Worm (Caenorhabditis elegans) whole organism, early embryonic: ENCODE measurements around the gene F56D6.22.

Experiments used
- aly-1 ChIP-seq: sonication (generic microtip); optimal IDR thresholded peaks from 2 replicates; lab custom pipeline; 2016; ENCODE audit warnings: missing genetic modification characterization, missing compliant biosample characterization
- ama-1 ChIP-seq: fragments of 150-350 bp; optimal IDR thresholded peaks from 2 replicates; lab custom pipeline; 2014
- ceh-13 ChIP-seq: fragments of 200-800 bp; sonication (Bioruptor generic); optimal IDR thresholded peaks from 2 replicates; lab custom pipeline; 2018; ENCODE audit warnings: mild to moderate bottlenecking, missing genetic modification characterization, missing compliant biosample characterization
- ceh-36 ChIP-seq: sonication (generic microtip); optimal IDR thresholded peaks from 2 replicates; lab custom pipeline; 2016; ENCODE audit warnings: missing genetic modification characterization, inconsistent platforms, missing compliant biosample characterization
- flt-1 ChIP-seq: fragments of 200-800 bp; sonication (Bioruptor generic); IDR thresholded peaks from 2 replicates; pipeline ENCODE4 v1.3.6; 2022; ENCODE audit warnings: missing genetic modification characterization, missing compliant biosample characterization
- hmg-4 ChIP-seq: fragments of 200-800 bp; sonication (Bioruptor generic); optimal IDR thresholded peaks from 2 replicates; lab custom pipeline; 2018; ENCODE audit warnings: mild to moderate bottlenecking, missing genetic modification characterization, missing compliant biosample characterization
- hnd-1 ChIP-seq: sonication (generic microtip); optimal IDR thresholded peaks from 2 replicates; lab custom pipeline; 2016; ENCODE audit warnings: missing genetic modification characterization, missing compliant biosample characterization
- pes-1 ChIP-seq: fragments of 200-800 bp; sonication (Bioruptor generic); IDR thresholded peaks from 2 replicates; pipeline ENCODE4 v1.3.6; 2022; ENCODE audit warnings: missing genetic modification reagents, missing genetic modification characterization, missing compliant biosample characterization
- sea-1 ChIP-seq: fragments of 200-800 bp; sonication (Bioruptor generic); conservative IDR thresholded peaks from 2 replicates; pipeline ENCODE4 v1.3.6; 2022; ENCODE audit warnings: missing genetic modification characterization, missing compliant biosample characterization
- tbx-11 ChIP-seq: fragments of 200-800 bp; sonication (Bioruptor generic); IDR thresholded peaks from 2 replicates; pipeline ENCODE4 v1.3.6; 2022; ENCODE audit warnings: missing genetic modification characterization, missing compliant biosample characterization

- no peak for TF ChIP-seq ama-1 (lab: Kevin White, UChicago)
- TF ChIP-seq ceh-13 (GFP tag; lab: Kevin White, UChicago), result no peak
- no peak for TF ChIP-seq ceh-36 (tag; lab: Kevin White, UChicago)
- no peak for TF ChIP-seq sea-1 (GFP tag; lab: Robert Waterston, UW)
- no peak for TF ChIP-seq pes-1 (GFP tag; lab: Robert Waterston, UW)
- no peak for TF ChIP-seq tbx-11 (GFP tag; lab: Robert Waterston, UW)
- TF ChIP-seq flt-1 (GFP tag; lab: Robert Waterston, UW), result no peak
- TF ChIP-seq hnd-1 (tag; lab: Kevin White, UChicago), result no peak
- TF ChIP-seq aly-1, result no peak
- TF ChIP-seq hmg-4 (GFP tag; lab: Kevin White, UChicago), result no peak
Measured at ce11 chrIV:3902955-3903354, 4.5 kb downstream of the F56D6.22 start, which contains the start of gene F56D6.6.
